Worm (Caenorhabditis elegans) whole organism, L3 larva: Measurements from ENCODE around the gene T02G5.15.

Source experiments
- R02D3.7 ChIP-seq: fragments of 150-350 bp; optimal IDR thresholded peaks from 2 replicates; lab custom pipeline; 2014; ENCODE audit warnings: missing biosample characterization, missing genetic modification characterization
- ama-1 ChIP-seq: fragments of 150-350 bp; optimal IDR thresholded peaks from 2 replicates; lab custom pipeline; 2018
- ceh-28 ChIP-seq: fragments of 150-350 bp; optimal IDR thresholded peaks from 2 replicates; lab custom pipeline; 2014; ENCODE audit warnings: missing biosample characterization, missing genetic modification reagents, missing genetic modification characterization
- fos-1 ChIP-seq: fragments of 150-350 bp; optimal IDR thresholded peaks from 2 replicates; lab custom pipeline; 2014; ENCODE audit warnings: missing biosample characterization, missing genetic modification characterization
- nhr-77 ChIP-seq: fragments of 150-350 bp; optimal IDR thresholded peaks from 2 replicates; lab custom pipeline; 2014; ENCODE audit warnings: missing biosample characterization, missing genetic modification characterization
- pqm-1 ChIP-seq: fragments of 150-350 bp; optimal IDR thresholded peaks from 2 replicates; lab custom pipeline; 2017; ENCODE audit warnings: missing biosample characterization, missing genetic modification characterization, inconsistent platforms

DNA sequence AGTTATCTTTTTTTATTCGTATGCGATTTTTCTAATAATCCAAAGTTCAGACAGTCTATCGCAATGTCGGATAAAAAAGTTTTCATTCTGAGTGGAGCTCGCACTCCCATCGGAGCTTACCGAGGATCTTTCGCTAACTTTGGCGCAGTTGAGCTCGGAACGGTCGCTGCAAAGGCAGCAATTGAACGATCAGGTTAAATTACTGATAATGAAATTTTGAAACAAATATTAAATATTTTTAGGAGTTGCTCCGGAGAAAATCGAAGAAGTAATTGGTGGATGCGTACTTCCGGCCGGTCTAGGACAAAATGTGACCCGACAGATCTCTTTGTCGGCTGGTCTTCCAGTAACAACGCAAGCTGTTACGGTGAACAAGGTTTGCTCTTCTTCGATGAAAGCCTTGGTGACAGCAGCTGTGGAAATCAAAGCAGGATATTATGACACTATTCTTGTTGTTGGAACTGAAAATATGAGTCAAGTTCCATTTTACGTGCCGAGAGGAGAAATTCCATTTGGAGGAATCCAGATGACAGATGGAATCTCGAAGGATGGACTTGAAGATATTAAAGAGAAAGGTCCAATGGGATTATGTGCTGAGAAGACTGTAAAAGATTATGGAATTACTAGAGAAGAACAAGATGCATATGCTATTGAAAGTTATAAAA lies 8.4 kb upstream of the T02G5.15 start, which contains the start of gene T02G5.7:
- TF ChIP-seq R02D3.7 (tag; lab: Kevin White, UChicago) (no peak), nhr-77 (tag; lab: Kevin White, UChicago) (no peak), fos-1 (tag; lab: Kevin White, UChicago) (no peak), ceh-28 (no peak), ama-1 (lab: Kevin White, UChicago) (peak; percentile 17), pqm-1 (tag; lab: Kevin White, UChicago) (no peak)
